Worm (Caenorhabditis elegans) whole organism, early embryonic: ENCODE measurements around the gene stim-1.

Experiments
- B0310.2 ChIP-seq: sonication (generic microtip); optimal IDR thresholded peaks from 2 replicates; lab custom pipeline; 2016; ENCODE audit warnings: mild to moderate bottlenecking, missing genetic modification characterization, missing compliant biosample characterization
- F13C5.2 ChIP-seq: sonication (generic microtip); optimal IDR thresholded peaks from 2 replicates; lab custom pipeline; 2017; ENCODE audit warnings: mild to moderate bottlenecking, missing genetic modification characterization, inconsistent platforms, missing compliant biosample characterization
- aly-1 ChIP-seq: sonication (generic microtip); optimal IDR thresholded peaks from 2 replicates; lab custom pipeline; 2016; ENCODE audit warnings: missing genetic modification characterization, missing compliant biosample characterization
- ama-1 ChIP-seq: fragments of 150-350 bp; optimal IDR thresholded peaks from 2 replicates; lab custom pipeline; 2014
- ceh-13 ChIP-seq: fragments of 200-800 bp; sonication (Bioruptor generic); optimal IDR thresholded peaks from 2 replicates; lab custom pipeline; 2018; ENCODE audit warnings: mild to moderate bottlenecking, missing genetic modification characterization, missing compliant biosample characterization
- ceh-36 ChIP-seq: sonication (generic microtip); optimal IDR thresholded peaks from 2 replicates; lab custom pipeline; 2016; ENCODE audit warnings: missing genetic modification characterization, inconsistent platforms, missing compliant biosample characterization
- ets-7 ChIP-seq: sonication (generic microtip); optimal IDR thresholded peaks from 2 replicates; lab custom pipeline; 2016; ENCODE audit warnings: missing genotype, missing genetic modification characterization, missing compliant biosample characterization
- flt-1 ChIP-seq: fragments of 200-800 bp; sonication (Bioruptor generic); IDR thresholded peaks from 2 replicates; pipeline ENCODE4 v1.3.6; 2022; ENCODE audit warnings: missing genetic modification characterization, missing compliant biosample characterization
- hmbx-1 ChIP-seq: sonication (generic microtip); optimal IDR thresholded peaks from 2 replicates; lab custom pipeline; 2016; ENCODE audit warnings: mild to moderate bottlenecking, missing genetic modification characterization, missing compliant biosample characterization
- hmg-4 ChIP-seq: fragments of 200-800 bp; sonication (Bioruptor generic); optimal IDR thresholded peaks from 2 replicates; lab custom pipeline; 2018; ENCODE audit warnings: mild to moderate bottlenecking, missing genetic modification characterization, missing compliant biosample characterization
- hnd-1 ChIP-seq: sonication (generic microtip); optimal IDR thresholded peaks from 2 replicates; lab custom pipeline; 2016; ENCODE audit warnings: missing genetic modification characterization, missing compliant biosample characterization
- pes-1 ChIP-seq: fragments of 200-800 bp; sonication (Bioruptor generic); IDR thresholded peaks from 2 replicates; pipeline ENCODE4 v1.3.6; 2022; ENCODE audit warnings: missing genetic modification reagents, missing genetic modification characterization, missing compliant biosample characterization
- scrt-1 ChIP-seq: fragments of 200-800 bp; sonication (Bioruptor generic); IDR thresholded peaks from 2 replicates; pipeline ENCODE4 v1.3.6; 2022; ENCODE audit warnings: missing genetic modification characterization, missing compliant biosample characterization
- sea-1 ChIP-seq: fragments of 200-800 bp; sonication (Bioruptor generic); conservative IDR thresholded peaks from 2 replicates; pipeline ENCODE4 v1.3.6; 2022; ENCODE audit warnings: missing genetic modification characterization, missing compliant biosample characterization
- tbx-11 ChIP-seq: fragments of 200-800 bp; sonication (Bioruptor generic); IDR thresholded peaks from 2 replicates; pipeline ENCODE4 v1.3.6; 2022; ENCODE audit warnings: missing genetic modification characterization, missing compliant biosample characterization
- tbx-37 ChIP-seq: fragments of 200-800 bp; sonication (Bioruptor generic); conservative IDR thresholded peaks from 2 replicates; pipeline ENCODE4 v1.3.6; 2022; ENCODE audit warnings: missing genetic modification reagents, missing genetic modification characterization, missing compliant biosample characterization
- tra-4 ChIP-seq: sonication (generic microtip); optimal IDR thresholded peaks from 2 replicates; lab custom pipeline; 2017; ENCODE audit warnings: missing genetic modification characterization, missing compliant biosample characterization

Gene stim-1

DNA sequence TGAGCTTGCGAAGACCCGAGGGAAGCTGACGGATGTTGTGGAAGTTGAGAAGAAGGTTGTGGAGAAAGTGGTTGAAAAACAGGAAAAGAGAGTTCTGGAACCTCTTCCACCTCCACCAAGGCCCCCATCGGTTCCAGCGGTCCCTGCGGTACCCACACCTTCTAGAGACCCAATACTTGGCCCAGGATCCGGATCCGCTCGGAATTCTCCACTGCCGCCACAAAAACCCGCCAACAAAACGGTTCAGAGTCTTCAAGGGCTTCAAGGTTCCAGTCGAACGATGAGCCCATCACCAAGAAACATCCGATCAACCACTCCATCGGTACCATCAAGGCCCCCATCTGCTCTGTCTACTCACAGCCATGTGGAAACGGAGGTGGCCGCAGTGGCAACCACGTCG is 18.5 kb upstream of the stim-1 start:
- no peak for TF ChIP-seq ceh-36 (tag; lab: Kevin White, UChicago)
- no peak for TF ChIP-seq flt-1 (GFP tag; lab: Robert Waterston, UW)
- TF ChIP-seq tbx-11 (GFP tag; lab: Robert Waterston, UW) = no peak
- TF ChIP-seq B0310.2 (tag; lab: Kevin White, UChicago) = no peak

ce11 chrIII:434361-434941 is 15.9 kb upstream of the stim-1 start, which contains the start of gene affl-2:
Gene affl-2, plus strand, starts transcription at chrIII:434891.
- TF ChIP-seq hmg-4 (GFP tag; lab: Kevin White, UChicago) = peak; percentile 38
- TF ChIP-seq ceh-36 (tag; lab: Kevin White, UChicago) = peak; percentile 48
- TF ChIP-seq hnd-1 (tag; lab: Kevin White, UChicago) = no peak

ce11 chrIII:432988-433387 is 14.4 kb upstream of the stim-1 start:
- no peak for TF ChIP-seq tbx-37 (GFP tag; lab: Robert Waterston, UW)
- peak; percentile 70 for TF ChIP-seq hmg-4 (GFP tag; lab: Kevin White, UChicago)
- no peak for TF ChIP-seq pes-1 (GFP tag; lab: Robert Waterston, UW)
- no peak for TF ChIP-seq scrt-1 (GFP tag; lab: Robert Waterston, UW)
- no peak for TF ChIP-seq ceh-36 (tag; lab: Kevin White, UChicago)
- TF ChIP-seq ceh-13 (GFP tag; lab: Kevin White, UChicago) = no peak
- TF ChIP-seq ama-1 (lab: Kevin White, UChicago) = no peak
- TF ChIP-seq hmbx-1 = no peak
- TF ChIP-seq flt-1 (GFP tag; lab: Robert Waterston, UW) = no peak; the same call in 1 of the 2 replicates
- no peak for TF ChIP-seq aly-1 (tag; lab: Kevin White, UChicago)
- TF ChIP-seq sea-1 (GFP tag; lab: Robert Waterston, UW) = no peak
- TF ChIP-seq F13C5.2 (tag; lab: Kevin White, UChicago) = peak; percentile 20
- TF ChIP-seq ets-7 (tag; lab: Kevin White, UChicago) = no peak
- TF ChIP-seq B0310.2 (tag; lab: Kevin White, UChicago) = no peak
- TF ChIP-seq tbx-11 (GFP tag; lab: Robert Waterston, UW) = peak; percentile 51; the same call in 1 of the 2 replicates

- no peak for TF ChIP-seq hmbx-1
- TF ChIP-seq ama-1 (lab: Kevin White, UChicago) = no peak
- no peak for TF ChIP-seq pes-1 (GFP tag; lab: Robert Waterston, UW)
- TF ChIP-seq sea-1 (GFP tag; lab: Robert Waterston, UW) = no peak
- TF ChIP-seq B0310.2 (tag; lab: Kevin White, UChicago) = no peak
- TF ChIP-seq F13C5.2 (tag; lab: Kevin White, UChicago) = no peak
- no peak for TF ChIP-seq ceh-36 (tag; lab: Kevin White, UChicago)
- TF ChIP-seq ets-7 (tag; lab: Kevin White, UChicago) = no peak
- TF ChIP-seq flt-1 (GFP tag; lab: Robert Waterston, UW) = no peak
- no peak for TF ChIP-seq ceh-13 (GFP tag; lab: Kevin White, UChicago)
- no peak for TF ChIP-seq tbx-11 (GFP tag; lab: Robert Waterston, UW)
- no peak for TF ChIP-seq scrt-1 (GFP tag; lab: Robert Waterston, UW)
- TF ChIP-seq tra-4 (tag; lab: Kevin White, UChicago) = no peak
Observed at ce11 chrIII:429038-429437, 10.5 kb upstream of the stim-1 start, which contains the start of gene cec-8. Gene cec-8, plus strand, starts transcription at chrIII:429338.

DNA sequence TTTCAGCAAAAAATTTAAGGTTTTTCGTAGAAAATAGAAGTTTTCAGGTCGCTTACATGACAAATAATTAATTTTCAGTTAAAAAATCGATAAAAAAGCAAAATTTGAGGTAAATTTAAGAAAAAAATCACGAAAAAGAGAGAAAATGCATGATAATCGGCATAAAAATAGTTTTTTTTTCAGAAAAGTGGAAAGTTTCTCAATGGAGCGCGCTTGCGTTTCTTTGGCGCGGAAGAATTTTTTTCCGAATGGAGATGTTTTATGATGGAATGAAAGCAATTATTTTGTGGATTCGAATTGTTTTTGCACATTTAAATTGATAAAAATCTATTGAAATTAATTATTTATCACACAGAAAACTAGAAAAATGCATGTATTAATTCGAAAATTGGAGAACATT is 5.3 kb upstream of the stim-1 start:
- TF ChIP-seq tbx-37 (GFP tag; lab: Robert Waterston, UW) (no peak), ets-7 (tag; lab: Kevin White, UChicago) (no peak), hmg-4 (GFP tag; lab: Kevin White, UChicago) (no peak), scrt-1 (GFP tag; lab: Robert Waterston, UW) (no peak), ceh-13 (GFP tag; lab: Kevin White, UChicago) (no peak), tbx-11 (GFP tag; lab: Robert Waterston, UW) (no peak), sea-1 (GFP tag; lab: Robert Waterston, UW) (no peak), B0310.2 (tag; lab: Kevin White, UChicago) (no peak), ceh-36 (tag; lab: Kevin White, UChicago) (no peak), ama-1 (lab: Kevin White, UChicago) (no peak), tra-4 (tag; lab: Kevin White, UChicago) (no peak), hmbx-1 (no peak), F13C5.2 (tag; lab: Kevin White, UChicago) (no peak)

DNA sequence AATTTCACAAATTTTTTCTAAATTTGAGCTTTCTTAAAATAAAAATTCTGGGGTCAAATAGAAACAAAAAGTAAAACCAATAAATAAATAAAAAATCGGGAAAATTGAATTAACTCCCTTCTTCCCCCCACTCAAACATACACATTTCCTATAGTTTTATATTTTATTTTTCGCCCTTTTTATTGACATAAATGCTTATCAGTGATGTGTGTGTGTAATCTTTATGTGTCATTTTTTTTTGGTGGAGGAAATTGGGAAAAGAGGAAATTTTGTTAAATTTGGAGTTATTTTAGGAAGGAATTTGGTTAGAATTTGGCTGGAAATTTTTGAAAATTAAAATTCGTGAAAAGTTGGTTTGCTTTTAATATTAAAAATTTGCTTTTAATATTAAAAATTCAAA is 4.0 kb upstream of the stim-1 start:
- TF ChIP-seq tra-4 (tag; lab: Kevin White, UChicago) (no peak), pes-1 (GFP tag; lab: Robert Waterston, UW) (no peak)

DNA sequence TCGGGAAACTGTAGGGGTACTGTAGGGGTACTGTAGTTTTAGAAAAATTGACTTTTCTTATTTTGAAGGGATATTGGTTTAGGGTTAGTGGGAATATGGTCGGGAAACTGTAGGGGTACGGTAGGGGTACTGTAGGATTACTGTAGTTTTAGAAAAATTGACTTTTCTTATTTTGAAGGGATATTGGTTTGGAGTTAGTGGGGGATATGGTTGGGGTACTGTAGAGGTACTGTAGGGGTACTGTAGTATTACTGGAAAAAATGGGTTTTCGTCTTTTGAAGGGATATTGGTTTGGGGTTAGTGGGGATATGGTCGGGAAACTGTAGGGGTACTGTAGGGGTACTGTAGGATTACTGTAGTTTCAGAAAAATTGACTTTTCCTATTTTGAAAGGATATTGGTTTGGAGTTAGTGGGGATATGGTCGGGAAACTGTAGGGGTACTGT is 3.2 kb downstream of the stim-1 start:
- peak; percentile 62 for TF ChIP-seq flt-1 (GFP tag; lab: Robert Waterston, UW)
- TF ChIP-seq tbx-11 (GFP tag; lab: Robert Waterston, UW) = peak; percentile 81
- TF ChIP-seq pes-1 (GFP tag; lab: Robert Waterston, UW) = peak; percentile 68
- TF ChIP-seq scrt-1 (GFP tag; lab: Robert Waterston, UW) = peak; percentile 80
- TF ChIP-seq tbx-37 (GFP tag; lab: Robert Waterston, UW) = 0 out of 2 replicates have a peak, but pooled peaks have one; percentile 14
- TF ChIP-seq sea-1 (GFP tag; lab: Robert Waterston, UW) = peak; percentile 85
